Worm (Caenorhabditis elegans): ENCODE results near the gene egl-3.

- TF ChIP-seq ref-1 (GFP tag; conservative IDR thresholded peaks at IDR 0.05) (no peak), tab-1 (GFP tag; IDR thresholded peaks at IDR 0.05) (no peak)
Observed at ce11 chrV:10191242-10191641, 17.7 kb upstream of the egl-3 start.
